Worm (Caenorhabditis elegans) whole organism, L4/young adult: ENCODE data around the gene bath-2.

Source experiments
- W03F9.2 ChIP-seq: fragments of 150-350 bp; optimal IDR thresholded peaks from 2 replicates; lab custom pipeline; 2014; ENCODE audit warnings: missing biosample characterization, missing genetic modification characterization
- dao-5 ChIP-seq: sonication (generic microtip); optimal IDR thresholded peaks from 2 replicates; lab custom pipeline; 2016; ENCODE audit warnings: missing genotype, missing genetic modification characterization, moderate library complexity, missing compliant biosample characterization
- him-1 ChIP-seq: sonication (generic microtip); optimal IDR thresholded peaks from 2 replicates; lab custom pipeline; 2016; ENCODE audit warnings: missing genotype, missing genetic modification reagents, missing genetic modification characterization, missing compliant biosample characterization

DNA sequence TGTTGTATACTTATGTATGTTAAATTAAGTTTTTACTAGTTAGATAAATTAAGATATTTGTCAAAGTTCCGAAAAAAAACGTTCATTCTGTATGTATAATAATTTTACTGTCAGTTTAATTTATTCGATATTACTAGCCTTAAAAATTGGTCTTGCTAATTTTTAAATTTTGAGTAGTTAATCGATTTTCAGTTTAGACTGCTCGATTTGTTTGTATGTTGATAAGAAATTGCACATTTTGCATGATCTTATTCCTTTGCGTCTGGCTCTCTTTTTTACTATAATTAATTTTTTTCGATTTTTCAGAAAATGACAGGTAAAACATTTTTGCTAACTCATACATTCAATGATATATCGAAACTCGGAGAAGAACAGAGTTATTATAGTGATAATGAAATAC lies 22.6 kb downstream of the bath-2 start, which contains the start of gene math-24:
- TF ChIP-seq W03F9.2 (tag; lab: Kevin White, UChicago), result no peak
- TF ChIP-seq him-1 (tag; lab: Kevin White, UChicago), result no peak
- no peak for TF ChIP-seq dao-5 (tag; lab: Kevin White, UChicago)
